Fruit fly (Drosophila melanogaster) whole organism, embryonic: Measurements from ENCODE around the gene CG15296.

Experiments used
- Ada2b ChIP-seq: fragments of 200-800 bp; sonication (Bioruptor generic); IDR thresholded peaks from 2 replicates; pipeline ENCODE4 v1.3.6; 2022; ENCODE audit warnings: missing biosample characterization, missing genetic modification characterization
- BtbVII ChIP-seq: fragments of 200-800 bp; sonication (Bioruptor generic); optimal IDR thresholded peaks from 3 replicates; lab custom pipeline; 2017; ENCODE audit warnings: missing biosample characterization, mild to moderate bottlenecking, missing genetic modification characterization
- CG10209 ChIP-seq: fragments of 200-800 bp; sonication (Bioruptor generic); optimal IDR thresholded peaks from 3 replicates; lab custom pipeline; 2017; ENCODE audit warnings: missing biosample characterization, mild to moderate bottlenecking, missing genetic modification characterization, missing genetic modification reagents
- CG10431 ChIP-seq: fragments of 200-800 bp; sonication (Bioruptor generic); optimal IDR thresholded peaks from 3 replicates; lab custom pipeline; 2018; ENCODE audit warnings: missing biosample characterization, mild to moderate bottlenecking, missing genetic modification characterization
- CG10543 ChIP-seq: fragments of 200-800 bp; sonication (Bioruptor generic); optimal IDR thresholded peaks from 3 replicates; lab custom pipeline; 2017; ENCODE audit warnings: missing biosample characterization, mild to moderate bottlenecking, missing genetic modification characterization, moderate library complexity
- CG11247 ChIP-seq: fragments of 200-800 bp; sonication (Bioruptor generic); IDR thresholded peaks from 2 replicates; pipeline ENCODE4 v1.3.6; 2022; ENCODE audit warnings: missing biosample characterization, missing genetic modification characterization
- CG14014 ChIP-seq: fragments of 200-800 bp; sonication (Bioruptor generic); IDR thresholded peaks from 2 replicates; pipeline ENCODE4 v1.3.6; 2022; ENCODE audit warnings: missing biosample characterization, missing genetic modification characterization
- CG15479 ChIP-seq: fragments of 200-800 bp; sonication (Bioruptor generic); optimal IDR thresholded peaks from 3 replicates; lab custom pipeline; 2019; ENCODE audit warnings: missing biosample characterization, mild to moderate bottlenecking, missing genetic modification characterization, moderate library complexity
- CG16863 ChIP-seq: fragments of 200-800 bp; sonication (Bioruptor generic); optimal IDR thresholded peaks from 3 replicates; lab custom pipeline; 2016; ENCODE audit warnings: missing biosample characterization, missing genetic modification characterization
- CG2116 ChIP-seq: fragments of 200-800 bp; sonication (Bioruptor generic); optimal IDR thresholded peaks from 3 replicates; lab custom pipeline; 2018; ENCODE audit warnings: missing biosample characterization, mild to moderate bottlenecking, missing genetic modification characterization
- CG30431 ChIP-seq: fragments of 200-800 bp; sonication (Bioruptor generic); optimal IDR thresholded peaks from 2 replicates; lab custom pipeline; 2017; ENCODE audit warnings: missing biosample characterization, missing genetic modification characterization
- CG31365 ChIP-seq: fragments of 200-800 bp; sonication (Bioruptor generic); optimal IDR thresholded peaks from 2 replicates; lab custom pipeline; 2018; ENCODE audit warnings: missing biosample characterization, mild to moderate bottlenecking, missing genetic modification characterization
- CG33557 ChIP-seq: fragments of 200-800 bp; sonication (Bioruptor generic); optimal IDR thresholded peaks from 2 replicates; lab custom pipeline; 2019; ENCODE audit warnings: missing biosample characterization, mild to moderate bottlenecking, missing genetic modification characterization, moderate library complexity
- CG3407 ChIP-seq: fragments of 200-800 bp; sonication (Bioruptor generic); optimal IDR thresholded peaks from 2 replicates; lab custom pipeline; 2018; ENCODE audit warnings: missing biosample characterization, mild to moderate bottlenecking, missing genetic modification characterization
- CG3847 ChIP-seq: fragments of 200-800 bp; sonication (Bioruptor generic); IDR thresholded peaks from 2 replicates; pipeline ENCODE4 v1.3.6; 2022; ENCODE audit warnings: missing biosample characterization, missing genetic modification characterization
- CG7357 ChIP-seq: fragments of 200-800 bp; sonication (Bioruptor generic); IDR thresholded peaks from 3 replicates; pipeline ENCODE4 v1.3.6; 2022; ENCODE audit warnings: missing biosample characterization, missing genetic modification characterization
- CG8388 ChIP-seq: fragments of 200-800 bp; sonication (Bioruptor generic); optimal IDR thresholded peaks from 2 replicates; lab custom pipeline; 2019; ENCODE audit warnings: missing biosample characterization, mild to moderate bottlenecking, missing genetic modification characterization, moderate library complexity
- CG9932 ChIP-seq: fragments of 200-800 bp; sonication (Bioruptor generic); IDR thresholded peaks from 2 replicates; pipeline ENCODE4 v1.3.6; 2022; ENCODE audit warnings: missing biosample characterization, missing genetic modification characterization
- Dbx ChIP-seq: fragments of 200-800 bp; sonication (Bioruptor generic); IDR thresholded peaks from 3 replicates; pipeline ENCODE4 v1.3.6; 2022; ENCODE audit warnings: missing biosample characterization, missing genetic modification characterization
- Doc2 ChIP-seq: fragments of 200-800 bp; sonication (Bioruptor generic); IDR thresholded peaks from 2 replicates; pipeline ENCODE4 v1.3.6; 2022; ENCODE audit warnings: missing biosample characterization, missing genetic modification characterization
- Doc3 ChIP-seq: fragments of 200-800 bp; sonication (Bioruptor generic); IDR thresholded peaks from 3 replicates; pipeline ENCODE4 v1.3.6; 2022; ENCODE audit warnings: missing biosample characterization, missing genetic modification characterization; ENCODE audit not compliant: partially characterized antibody
- HHEX ChIP-seq: fragments of 200-800 bp; sonication (Bioruptor generic); optimal IDR thresholded peaks from 3 replicates; lab custom pipeline; 2017; ENCODE audit warnings: missing biosample characterization, mild to moderate bottlenecking, missing genetic modification characterization, missing genetic modification reagents
- HLH3B ChIP-seq: fragments of 200-800 bp; sonication (Bioruptor generic); IDR thresholded peaks from 2 replicates; pipeline ENCODE4 v1.3.6; 2022; ENCODE audit warnings: missing biosample characterization, missing genetic modification characterization
- Hey ChIP-seq: fragments of 200-800 bp; sonication (Bioruptor generic); optimal IDR thresholded peaks from 3 replicates; lab custom pipeline; 2018; ENCODE audit warnings: missing biosample characterization, mild to moderate bottlenecking, missing genetic modification characterization
- HmgD ChIP-seq: fragments of 200-800 bp; sonication (Bioruptor generic); optimal IDR thresholded peaks from 3 replicates; lab custom pipeline; 2016; ENCODE audit warnings: missing biosample characterization, missing genetic modification characterization
- Hr78 ChIP-seq, 2 experiments: fragments of 200-800 bp in 1 of 2; fragments of >200 bp in 1 of 2; sonication (Bioruptor generic) in 1 of 2; optimal IDR thresholded peaks; 2 replicates each; lab custom pipeline; 2017 to 2019; ENCODE audit warnings: missing biosample characterization in 2 of 2, missing genetic modification characterization in 2 of 2, mild to moderate bottlenecking in 1 of 2, moderate library complexity in 1 of 2
- Lpt ChIP-seq: fragments of >200 bp; optimal IDR thresholded peaks from 2 replicates; lab custom pipeline; 2018; ENCODE audit warnings: missing biosample characterization, missing genetic modification characterization
- Mad ChIP-seq: fragments of 200-800 bp; sonication (Bioruptor generic); optimal IDR thresholded peaks from 2 replicates; lab custom pipeline; 2016; ENCODE audit warnings: missing biosample characterization, missing genetic modification characterization
- Opbp ChIP-seq: fragments of 200-800 bp; sonication (Bioruptor generic); IDR thresholded peaks from 3 replicates; pipeline ENCODE4 v1.3.6; 2022; ENCODE audit warnings: missing biosample characterization, missing genetic modification characterization; ENCODE audit not compliant: partially characterized antibody
- Usf ChIP-seq: fragments of 200-800 bp; sonication (Bioruptor generic); optimal IDR thresholded peaks from 2 replicates; lab custom pipeline; 2017; ENCODE audit warnings: missing genotype, missing biosample characterization, missing genetic modification characterization
- al ChIP-seq: fragments of 200-800 bp; sonication (Bioruptor generic); IDR thresholded peaks from 2 replicates; pipeline ENCODE4 v1.3.6; 2022; ENCODE audit warnings: missing biosample characterization, missing genetic modification characterization
- ash1 ChIP-seq: fragments of 200-800 bp; sonication (Bioruptor generic); optimal IDR thresholded peaks from 2 replicates; lab custom pipeline; 2018; ENCODE audit warnings: missing biosample characterization, mild to moderate bottlenecking, missing genetic modification characterization
- bab2 ChIP-seq: fragments of 200-800 bp; sonication (Bioruptor generic); optimal IDR thresholded peaks from 2 replicates; lab custom pipeline; 2016; ENCODE audit warnings: missing biosample characterization, missing genetic modification characterization
- cad ChIP-seq: fragments of >200 bp; optimal IDR thresholded peaks from 2 replicates; lab custom pipeline; 2017; ENCODE audit warnings: missing biosample characterization, missing genetic modification characterization
- dmrt11E ChIP-seq: fragments of 200-800 bp; sonication (Bioruptor generic); optimal IDR thresholded peaks from 3 replicates; lab custom pipeline; 2018; ENCODE audit warnings: missing biosample characterization, mild to moderate bottlenecking, missing genetic modification characterization, moderate library complexity
- gce ChIP-seq: fragments of 200-800 bp; sonication (Bioruptor generic); IDR thresholded peaks from 3 replicates; pipeline ENCODE4 v1.3.6; 2022; ENCODE audit warnings: missing biosample characterization, missing genetic modification characterization
- gcm ChIP-seq: fragments of 200-800 bp; sonication (Bioruptor generic); optimal IDR thresholded peaks from 2 replicates; lab custom pipeline; 2019; ENCODE audit warnings: missing biosample characterization, mild to moderate bottlenecking, missing genetic modification characterization, moderate library complexity
- hb ChIP-seq: fragments of 200-800 bp; sonication (Bioruptor generic); IDR thresholded peaks from 3 replicates; pipeline ENCODE4 v1.3.6; 2022; ENCODE audit warnings: missing biosample characterization, missing genetic modification characterization; ENCODE audit not compliant: partially characterized antibody
- jumu ChIP-seq: fragments of 200-800 bp; sonication (Bioruptor generic); optimal IDR thresholded peaks from 3 replicates; lab custom pipeline; 2016; ENCODE audit warnings: missing biosample characterization, missing genetic modification characterization
- lilli ChIP-seq: fragments of 200-800 bp; sonication (Bioruptor generic); optimal IDR thresholded peaks from 3 replicates; lab custom pipeline; 2016; ENCODE audit warnings: missing biosample characterization, missing genetic modification characterization
- lola ChIP-seq, 3 experiments: fragments of >200 bp in 2 of 3; fragments of 200-800 bp in 1 of 3; sonication (Bioruptor generic) in 1 of 3; optimal IDR thresholded peaks; 2 replicates each; lab custom pipeline; 2017 to 2019; ENCODE audit warnings: missing biosample characterization in 3 of 3, missing genetic modification characterization in 3 of 3, mild to moderate bottlenecking in 1 of 3, moderate library complexity in 1 of 3
- mirr ChIP-seq: fragments of 200-800 bp; sonication (Bioruptor generic); optimal IDR thresholded peaks from 3 replicates; lab custom pipeline; 2018; ENCODE audit warnings: missing biosample characterization, mild to moderate bottlenecking, missing genetic modification characterization
- nerfin-1 ChIP-seq: fragments of 200-800 bp; sonication (Bioruptor generic); optimal IDR thresholded peaks from 3 replicates; lab custom pipeline; 2019; ENCODE audit warnings: missing biosample characterization, mild to moderate bottlenecking, missing genetic modification characterization, moderate library complexity
- pho ChIP-seq: fragments of 200-800 bp; sonication (Bioruptor generic); optimal IDR thresholded peaks from 2 replicates; lab custom pipeline; 2016; ENCODE audit warnings: missing biosample characterization, missing genetic modification characterization
- sna ChIP-seq: fragments of 200-800 bp; sonication (Bioruptor generic); IDR thresholded peaks from 2 replicates; pipeline ENCODE4 v1.3.6; 2022; ENCODE audit warnings: missing biosample characterization, missing genetic modification characterization; ENCODE audit not compliant: partially characterized antibody
- usp ChIP-seq: fragments of >200 bp; optimal IDR thresholded peaks from 2 replicates; lab custom pipeline; 2017; ENCODE audit warnings: missing biosample characterization, missing genetic modification characterization
- vnd ChIP-seq: fragments of 200-800 bp; sonication (Bioruptor generic); IDR thresholded peaks from 3 replicates; pipeline ENCODE4 v1.3.6; 2022; ENCODE audit warnings: missing biosample characterization, missing genetic modification characterization; ENCODE audit not compliant: partially characterized antibody
- wor ChIP-seq: fragments of 200-800 bp; sonication (Bioruptor generic); IDR thresholded peaks from 2 replicates; pipeline ENCODE4 v1.3.6; 2022; ENCODE audit warnings: missing biosample characterization, missing genetic modification characterization
- zf30C ChIP-seq: fragments of 200-800 bp; sonication (Bioruptor generic); optimal IDR thresholded peaks from 3 replicates; lab custom pipeline; 2018; ENCODE audit warnings: missing biosample characterization, mild to moderate bottlenecking, missing genetic modification characterization

CG15296 gene

DNA sequence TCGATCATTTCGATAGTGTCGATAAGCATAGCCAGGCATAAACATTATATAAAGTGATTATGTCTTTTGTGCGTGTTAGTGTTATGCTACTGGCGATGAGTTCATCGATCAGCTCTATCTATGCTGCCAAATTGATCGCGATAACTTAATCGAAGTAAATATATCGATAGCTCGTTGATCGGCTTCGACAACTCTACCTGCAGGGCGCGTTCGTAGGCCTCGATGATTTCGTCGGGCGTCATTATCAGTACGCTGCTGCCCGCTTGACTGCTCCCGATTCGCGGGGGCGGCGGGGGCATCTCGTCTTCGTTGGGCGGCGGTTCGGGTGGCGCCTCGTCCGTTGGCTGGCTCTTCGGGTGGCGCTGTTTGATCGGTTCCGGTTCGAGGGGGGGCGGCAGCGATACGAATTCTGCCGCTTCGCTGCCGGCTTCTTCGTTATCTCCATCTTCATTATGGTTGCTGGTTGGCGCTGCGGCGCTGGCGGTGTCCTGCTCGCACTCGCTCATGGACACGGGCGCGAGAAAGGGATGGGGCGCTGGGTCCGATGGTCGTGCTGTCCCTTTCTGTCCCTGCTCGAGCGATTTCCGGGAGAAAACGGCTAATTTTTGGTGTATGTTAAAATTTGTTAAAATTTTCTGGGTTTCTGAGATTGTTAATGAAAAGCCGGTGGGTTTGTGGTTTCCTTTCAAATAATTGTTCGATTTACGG, 35.8 kb upstream of the CG15296 start, which contains the start of gene CG1628 (continued):
- TF ChIP-seq Mad (GFP tag; lab: Kevin White, UChicago) (no peak), CG8388 (GFP tag; lab: Kevin White, UChicago) (no peak), CG10543 (GFP tag; lab: Kevin White, UChicago) (peak; percentile 77), CG9932 (GFP tag; lab: Robert Waterston, UW) (no peak), BtbVII (GFP tag; lab: Kevin White, UChicago) (no peak), al (0 out of 2 replicates have a peak, but pooled peaks have one; percentile 8), CG31365 (tag; lab: Kevin White, UChicago) (peak; percentile 35), cad (GFP tag; lab: Kevin White, UChicago) (no peak), Hr78 (GFP tag; optimal IDR thresholded peaks at IDR 0.05; lab: Kevin White, UChicago) (no peak), lola (GFP tag; optimal IDR thresholded peaks at IDR 0.05; lab: Kevin White, UChicago) (peak in 1 of 3 experiments; percentile 13), dmrt11E (tag; lab: Kevin White, UChicago) (no peak), Hey (tag; lab: Kevin White, UChicago) (peak; percentile 7), pho (GFP tag; lab: Kevin White, UChicago) (peak; percentile 4), gcm (GFP tag; lab: Kevin White, UChicago) (no peak), CG15479 (GFP tag; lab: Kevin White, UChicago) (no peak), Usf (no peak), CG30431 (GFP tag; lab: Kevin White, UChicago) (no peak), CG3407 (GFP tag; lab: Kevin White, UChicago) (no peak), CG2116 (no peak), Doc3 (GFP tag; lab: Robert Waterston, UW) (0 out of 3 replicates have a peak, but pooled peaks have one; percentile 25), CG7357 (GFP tag; lab: Robert Waterston, UW) (no peak), Opbp (peak; percentile 61; the same call in 2 of the 3 replicates), usp (no peak), CG11247 (GFP tag; lab: Robert Waterston, UW) (no peak), CG14014 (GFP tag; lab: Robert Waterston, UW) (no peak), hb (no peak), gce (0 out of 3 replicates have a peak, but pooled peaks have one; percentile 43), vnd (GFP tag; lab: Robert Waterston, UW) (0 out of 3 replicates have a peak, but pooled peaks have one; percentile 47), CG33557 (GFP tag; lab: Kevin White, UChicago) (peak; percentile 8), sna (no peak), bab2 (GFP tag; lab: Kevin White, UChicago) (no peak), Ada2b (GFP tag; lab: Robert Waterston, UW) (no peak), CG3847 (GFP tag; lab: Robert Waterston, UW) (peak; percentile 20; the same call in 1 of the 2 replicates), ash1 (no peak), Lpt (GFP tag; lab: Kevin White, UChicago) (no peak), HmgD (no peak), HLH3B (0 out of 2 replicates have a peak, but pooled peaks have one; percentile 42), Doc2 (GFP tag; lab: Robert Waterston, UW) (no peak), lilli (GFP tag; lab: Kevin White, UChicago) (no peak), jumu (no peak), nerfin-1 (tag; lab: Kevin White, UChicago) (no peak), HHEX (peak; percentile 39), CG10431 (GFP tag; lab: Kevin White, UChicago) (no peak), CG10209 (GFP tag; lab: Kevin White, UChicago) (no peak), zf30C (no peak), CG16863 (GFP tag; lab: Kevin White, UChicago) (no peak), wor (GFP tag; lab: Robert Waterston, UW) (no peak), mirr (GFP tag; lab: Kevin White, UChicago) (peak; percentile 38), Dbx (GFP tag; lab: Robert Waterston, UW) (peak; percentile 58; the same call in 2 of the 3 replicates)
